Worm (Caenorhabditis elegans): ENCODE measurements around the gene clec-163.

DNA sequence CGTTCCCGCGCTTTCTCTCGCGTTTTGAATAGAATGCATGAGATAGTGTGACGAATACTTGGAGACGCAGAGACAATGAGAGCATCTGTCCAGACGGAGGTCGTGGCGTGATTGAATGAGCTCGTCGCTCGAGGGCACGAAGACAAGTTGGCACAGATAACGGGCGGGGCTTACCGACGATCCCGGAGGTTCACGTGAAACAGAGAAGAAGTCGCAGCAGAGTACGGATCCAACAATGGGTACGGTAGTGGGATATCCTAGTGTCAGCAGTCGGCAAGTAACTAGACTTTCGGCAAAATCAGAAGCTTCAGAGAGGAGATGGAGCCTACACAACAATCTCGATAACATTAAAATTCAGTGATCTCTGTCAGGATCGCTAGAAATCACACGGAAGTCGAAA is 25.6 kb downstream of the clec-163 start:
- TF ChIP-seq ama-1 (optimal IDR thresholded peaks at IDR 0.05) = no peak
- TF ChIP-seq ets-7 (tag; optimal IDR thresholded peaks at IDR 0.05) = no peak
- TF ChIP-seq F13C5.2 (tag; optimal IDR thresholded peaks at IDR 0.05) = no peak
- TF ChIP-seq ceh-36 (tag; optimal IDR thresholded peaks at IDR 0.05) = no peak
- no peak for TF ChIP-seq flt-1 (GFP tag; IDR thresholded peaks at IDR 0.05)
- TF ChIP-seq aly-1 (tag; optimal IDR thresholded peaks at IDR 0.05) = no peak
- TF ChIP-seq ceh-13 (GFP tag; optimal IDR thresholded peaks at IDR 0.05) = no peak
- TF ChIP-seq tbx-37 (GFP tag; conservative IDR thresholded peaks at IDR 0.05) = no peak
- TF ChIP-seq B0310.2 (tag; optimal IDR thresholded peaks at IDR 0.05) = no peak
- TF ChIP-seq pes-1 (GFP tag; IDR thresholded peaks at IDR 0.05) = no peak

All from whole organism, early embryonic.